Worm (Caenorhabditis elegans): ENCODE results near the gene gld-3.

DNA sequence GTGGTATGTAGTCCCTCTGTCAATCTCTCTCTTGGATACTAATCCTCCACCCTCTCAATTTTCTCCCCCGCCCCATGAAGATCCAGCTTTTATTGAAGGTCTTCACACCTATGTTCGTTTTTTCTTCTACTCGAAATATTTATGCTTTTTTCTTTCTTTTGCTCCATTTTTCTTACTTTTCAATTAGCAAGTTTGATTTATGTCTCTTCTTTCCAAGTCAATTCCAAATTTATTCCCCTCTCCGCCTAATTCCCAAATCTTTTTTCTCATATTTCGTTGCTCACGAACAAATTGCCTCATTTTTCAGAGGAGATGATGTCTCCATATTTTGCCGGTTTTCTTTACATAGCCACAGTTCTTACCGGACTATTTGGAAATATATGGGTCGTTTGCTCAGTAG lies 11.9 kb downstream of the gld-3 start, which contains the start of gene npr-31:
- no peak for TF ChIP-seq lin-13 (GFP tag; optimal IDR thresholded peaks at IDR 0.05)
- TF ChIP-seq ceh-32 (tag; optimal IDR thresholded peaks at IDR 0.05; ENCODE audit: poor library complexity) = no peak
- TF ChIP-seq fos-1 (tag; optimal IDR thresholded peaks at IDR 0.05) = no peak
- no peak for TF ChIP-seq nhr-11 (tag; optimal IDR thresholded peaks at IDR 0.05)
- no peak for TF ChIP-seq daf-12 (tag; optimal IDR thresholded peaks at IDR 0.05)
- no peak for TF ChIP-seq hmg-1.1 (GFP tag; IDR thresholded peaks at IDR 0.05)
- TF ChIP-seq mdl-1 (tag; optimal IDR thresholded peaks at IDR 0.05) = no peak
- TF ChIP-seq Y5F2A.4 (GFP tag; optimal IDR thresholded peaks at IDR 0.05) = no peak
- TF ChIP-seq jun-1 (tag; optimal IDR thresholded peaks at IDR 0.05) = no peak
- TF ChIP-seq unc-39 (tag; optimal IDR thresholded peaks at IDR 0.05) = no peak
- TF ChIP-seq F44E2.7 (GFP tag; IDR thresholded peaks at IDR 0.05) = no peak

Measured in whole organism, L4 larva.